Worm (Caenorhabditis elegans) whole organism, late embryonic: Measurements from ENCODE around the gene oatr-1.

ENCODE experiments used
- C08G9.2 ChIP-seq: sonication (generic microtip); optimal IDR thresholded peaks from 2 replicates; lab custom pipeline; 2016; ENCODE audit warnings: mild to moderate bottlenecking, missing genetic modification characterization, moderate library complexity, missing compliant biosample characterization
- C38D4.7 ChIP-seq: fragments of 200-800 bp; sonication (Bioruptor generic); optimal IDR thresholded peaks from 2 replicates; lab custom pipeline; 2018; ENCODE audit warnings: mild to moderate bottlenecking, missing genetic modification characterization, moderate library complexity, missing compliant biosample characterization
- F13H6.1 ChIP-seq: sonication (generic microtip); optimal IDR thresholded peaks from 2 replicates; lab custom pipeline; 2016; ENCODE audit warnings: missing genetic modification characterization, missing compliant biosample characterization
- K02D7.2 ChIP-seq: sonication (generic microtip); optimal IDR thresholded peaks from 2 replicates; lab custom pipeline; 2017; ENCODE audit warnings: mild to moderate bottlenecking, missing genetic modification characterization, missing compliant biosample characterization
- K09A11.1 ChIP-seq: sonication (generic microtip); optimal IDR thresholded peaks from 2 replicates; lab custom pipeline; 2017; ENCODE audit warnings: antibody characterized with exemption, mild to moderate bottlenecking, missing genetic modification characterization, missing compliant biosample characterization; ENCODE audit not compliant: insufficient read depth
- T23F11.4 ChIP-seq: fragments of 200-800 bp; sonication (Bioruptor generic); optimal IDR thresholded peaks from 2 replicates; lab custom pipeline; 2018; ENCODE audit warnings: mild to moderate bottlenecking, missing genetic modification characterization, missing compliant biosample characterization
- Y22D7AL.16 ChIP-seq: sonication (generic microtip); optimal IDR thresholded peaks from 2 replicates; lab custom pipeline; 2016; ENCODE audit warnings: missing genetic modification characterization, missing compliant biosample characterization
- ahr-1 ChIP-seq: sonication (generic microtip); optimal IDR thresholded peaks from 2 replicates; lab custom pipeline; 2016; ENCODE audit warnings: missing genetic modification characterization, missing compliant biosample characterization
- ama-1 ChIP-seq: fragments of 150-350 bp; optimal IDR thresholded peaks from 2 replicates; lab custom pipeline; 2014
- ceh-18 ChIP-seq: sonication (generic microtip); optimal IDR thresholded peaks from 2 replicates; lab custom pipeline; 2016; ENCODE audit warnings: missing genetic modification characterization, missing compliant biosample characterization
- ceh-22 ChIP-seq: sonication (generic microtip); optimal IDR thresholded peaks from 2 replicates; lab custom pipeline; 2017; ENCODE audit warnings: missing biosample characterization, missing genetic modification characterization
- ceh-24 ChIP-seq: sonication (generic microtip); optimal IDR thresholded peaks from 2 replicates; lab custom pipeline; 2016; ENCODE audit warnings: mild to moderate bottlenecking, missing genetic modification characterization, missing compliant biosample characterization
- ceh-30 ChIP-seq: fragments of 150-350 bp; optimal IDR thresholded peaks from 2 replicates; lab custom pipeline; 2014; ENCODE audit warnings: missing biosample characterization, missing genetic modification characterization
- ceh-31 ChIP-seq: sonication (generic microtip); optimal IDR thresholded peaks from 2 replicates; lab custom pipeline; 2016; ENCODE audit warnings: missing genetic modification characterization, missing compliant biosample characterization
- ceh-45 ChIP-seq: fragments of 200-800 bp; sonication (Bioruptor generic); IDR thresholded peaks from 2 replicates; pipeline ENCODE4 v1.3.6; 2022; ENCODE audit warnings: missing genetic modification reagents, missing genetic modification characterization, missing compliant biosample characterization
- ceh-6 ChIP-seq: fragments of 200-800 bp; sonication (Bioruptor generic); optimal IDR thresholded peaks from 2 replicates; lab custom pipeline; 2018; ENCODE audit warnings: mild to moderate bottlenecking, missing genetic modification characterization, missing compliant biosample characterization
- ceh-9 ChIP-seq: sonication (generic microtip); optimal IDR thresholded peaks from 2 replicates; lab custom pipeline; 2016; ENCODE audit warnings: mild to moderate bottlenecking, missing genetic modification characterization, inconsistent platforms, missing compliant biosample characterization
- dve-1 ChIP-seq: sonication (generic microtip); optimal IDR thresholded peaks from 2 replicates; lab custom pipeline; 2017; ENCODE audit warnings: antibody characterized with exemption, mild to moderate bottlenecking, missing genetic modification characterization, missing compliant biosample characterization
- elt-2 ChIP-seq: sonication (generic microtip); optimal IDR thresholded peaks from 2 replicates; lab custom pipeline; 2016; ENCODE audit warnings: missing genetic modification reagents, missing genetic modification characterization, missing compliant biosample characterization
- fax-1 ChIP-seq: sonication (generic microtip); optimal IDR thresholded peaks from 2 replicates; lab custom pipeline; 2016; ENCODE audit warnings: missing genotype, missing genetic modification characterization, missing compliant biosample characterization
- fkh-6 ChIP-seq: sonication (generic microtip); optimal IDR thresholded peaks from 2 replicates; lab custom pipeline; 2016; ENCODE audit warnings: missing genetic modification characterization, missing compliant biosample characterization
- gmeb-2 ChIP-seq: sonication (generic microtip); optimal IDR thresholded peaks from 2 replicates; lab custom pipeline; 2016; ENCODE audit warnings: missing genetic modification characterization, inconsistent platforms, missing compliant biosample characterization
- hlh-15 ChIP-seq: sonication (generic microtip); optimal IDR thresholded peaks from 2 replicates; lab custom pipeline; 2016; ENCODE audit warnings: missing genetic modification characterization, missing compliant biosample characterization
- hlh-6 ChIP-seq: sonication (generic microtip); optimal IDR thresholded peaks from 2 replicates; lab custom pipeline; 2016; ENCODE audit warnings: missing genotype, missing genetic modification characterization, missing compliant biosample characterization
- lim-6 ChIP-seq: sonication (generic microtip); optimal IDR thresholded peaks from 2 replicates; lab custom pipeline; 2016; ENCODE audit warnings: missing genetic modification characterization, missing compliant biosample characterization
- mec-3 ChIP-seq: sonication (generic microtip); optimal IDR thresholded peaks from 2 replicates; lab custom pipeline; 2016; ENCODE audit warnings: borderline replicate concordance, missing genetic modification characterization, missing compliant biosample characterization
- nfya-1 ChIP-seq: sonication (generic microtip); optimal IDR thresholded peaks from 2 replicates; lab custom pipeline; 2017; ENCODE audit warnings: missing genetic modification characterization, mild to moderate bottlenecking, missing compliant biosample characterization, antibody characterized with exemption, moderate library complexity
- odd-2 ChIP-seq: sonication (generic microtip); optimal IDR thresholded peaks from 2 replicates; lab custom pipeline; 2017; ENCODE audit warnings: antibody characterized with exemption, mild to moderate bottlenecking, missing genetic modification characterization, missing compliant biosample characterization
- pag-3 ChIP-seq: sonication (generic microtip); optimal IDR thresholded peaks from 2 replicates; lab custom pipeline; 2016; ENCODE audit warnings: missing compliant biosample characterization, missing genetic modification characterization, borderline replicate concordance
- pat-9 ChIP-seq: fragments of 200-800 bp; sonication (Bioruptor generic); optimal IDR thresholded peaks from 2 replicates; lab custom pipeline; 2018; ENCODE audit warnings: mild to moderate bottlenecking, missing genetic modification characterization, moderate library complexity, missing compliant biosample characterization
- pha-2 ChIP-seq: sonication (generic microtip); optimal IDR thresholded peaks from 2 replicates; lab custom pipeline; 2017; ENCODE audit warnings: mild to moderate bottlenecking, missing genetic modification characterization, missing compliant biosample characterization
- pros-1 ChIP-seq: fragments of 150-350 bp; optimal IDR thresholded peaks from 2 replicates; lab custom pipeline; 2014; ENCODE audit warnings: missing biosample characterization, missing genetic modification reagents, missing genetic modification characterization
- ref-2 ChIP-seq: sonication (generic microtip); optimal IDR thresholded peaks from 2 replicates; lab custom pipeline; 2016; ENCODE audit warnings: missing genetic modification characterization, missing compliant biosample characterization
- sox-2 ChIP-seq: fragments of 200-800 bp; sonication (Bioruptor generic); IDR thresholded peaks from 2 replicates; pipeline ENCODE4 v1.3.6; 2022; ENCODE audit warnings: missing genetic modification reagents, missing genetic modification characterization, missing compliant biosample characterization
- sox-4 ChIP-seq: sonication (generic microtip); optimal IDR thresholded peaks from 2 replicates; lab custom pipeline; 2017; ENCODE audit warnings: mild to moderate bottlenecking, missing genetic modification characterization, inconsistent platforms, missing compliant biosample characterization
- syd-9 ChIP-seq: sonication (generic microtip); optimal IDR thresholded peaks from 2 replicates; lab custom pipeline; 2016; ENCODE audit warnings: mild to moderate bottlenecking, missing genetic modification characterization, moderate library complexity, missing compliant biosample characterization
- tbx-2 ChIP-seq: sonication (generic microtip); optimal IDR thresholded peaks from 2 replicates; lab custom pipeline; 2016; ENCODE audit warnings: missing genetic modification characterization, missing compliant biosample characterization
- tbx-7 ChIP-seq: sonication (generic microtip); optimal IDR thresholded peaks from 2 replicates; lab custom pipeline; 2016; ENCODE audit warnings: missing genotype, missing genetic modification characterization, missing compliant biosample characterization
- unc-3 ChIP-seq, 2 experiments: fragments of 200-800 bp in 1 of 2; sonication (Bioruptor generic) in 1 of 2; sonication (generic microtip) in 1 of 2; conservative IDR thresholded peaks in 1 of 2; optimal IDR thresholded peaks in 1 of 2; 2 replicates each; pipeline versions ENCODE4 v1.3.6 to Lab custom; 2016 to 2022; ENCODE audit warnings: missing compliant biosample characterization in 2 of 2, missing genetic modification characterization in 2 of 2, missing genetic modification reagents in 1 of 2
- unc-42 ChIP-seq: sonication (generic microtip); optimal IDR thresholded peaks from 2 replicates; lab custom pipeline; 2016; ENCODE audit warnings: missing genotype, missing genetic modification characterization, missing compliant biosample characterization
- unc-55 ChIP-seq: sonication (generic microtip); optimal IDR thresholded peaks from 2 replicates; lab custom pipeline; 2017; ENCODE audit warnings: missing biosample characterization, missing genetic modification reagents, missing genetic modification characterization
- unc-86 ChIP-seq: sonication (generic microtip); optimal IDR thresholded peaks from 2 replicates; lab custom pipeline; 2016; ENCODE audit warnings: missing genetic modification characterization, missing compliant biosample characterization
- ztf-16 ChIP-seq: sonication (generic microtip); optimal IDR thresholded peaks from 2 replicates; lab custom pipeline; 2017; ENCODE audit warnings: missing genetic modification characterization, missing compliant biosample characterization

oatr-1 gene

DNA sequence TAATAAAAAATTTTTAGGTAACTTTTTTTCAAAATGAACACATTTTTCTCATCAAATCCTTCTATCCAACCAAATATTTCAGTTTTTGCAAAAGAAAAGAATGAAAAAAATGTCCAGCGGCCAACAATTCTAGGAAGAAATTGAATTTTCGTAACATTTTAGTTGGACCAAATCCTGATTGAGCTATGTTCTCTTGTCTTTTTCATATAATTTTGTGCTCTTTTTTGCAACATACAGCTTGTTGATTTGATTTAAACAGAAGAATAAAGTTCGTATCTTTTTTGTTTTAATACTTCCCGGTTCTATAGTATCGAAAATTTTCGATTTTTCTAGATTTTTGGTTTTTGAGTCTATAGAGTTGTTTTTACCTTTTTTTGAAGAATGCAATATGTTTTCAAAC is 3.4 kb upstream of the oatr-1 start:
- TF ChIP-seq K09A11.1 (tag; lab: Kevin White, UChicago) (no peak), mec-3 (tag; lab: Kevin White, UChicago) (no peak), syd-9 (tag; lab: Kevin White, UChicago) (no peak), ref-2 (tag; lab: Kevin White, UChicago) (no peak), ama-1 (lab: Kevin White, UChicago) (no peak), T23F11.4 (GFP tag; lab: Kevin White, UChicago) (no peak), pag-3 (tag; lab: Kevin White, UChicago) (no peak), pha-2 (no peak), odd-2 (no peak), unc-86 (tag; lab: Kevin White, UChicago) (no peak), tbx-7 (no peak), sox-4 (tag; lab: Kevin White, UChicago) (no peak), lim-6 (tag; lab: Kevin White, UChicago) (no peak), fkh-6 (tag; lab: Kevin White, UChicago) (no peak), pros-1 (no peak), C38D4.7 (GFP tag; lab: Kevin White, UChicago) (no peak), K02D7.2 (tag; lab: Kevin White, UChicago) (no peak), ceh-30 (no peak), sox-2 (GFP tag; lab: Robert Waterston, UW) (no peak), ceh-24 (tag; lab: Kevin White, UChicago) (no peak)

DNA sequence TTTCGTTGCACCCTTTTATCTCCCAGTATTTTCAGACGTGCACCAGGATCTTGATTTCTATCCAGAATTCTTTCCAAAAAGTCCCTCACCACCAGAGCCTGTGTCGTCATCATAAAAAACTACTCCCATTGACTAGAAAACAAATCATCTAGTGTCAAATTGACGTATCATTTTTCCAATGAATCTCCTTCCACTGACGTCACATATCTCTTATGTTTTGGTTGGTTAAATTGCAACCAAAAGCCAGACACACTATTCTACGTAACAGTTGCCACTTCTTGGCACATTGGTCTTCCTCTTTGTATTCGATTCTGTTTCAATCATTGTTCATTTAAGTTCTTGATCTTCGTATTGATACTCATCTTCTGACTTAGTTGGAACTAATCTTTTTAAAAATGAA is 2.1 kb upstream of the oatr-1 start:
- no peak for TF ChIP-seq syd-9 (tag; lab: Kevin White, UChicago)
- no peak for TF ChIP-seq hlh-6 (tag; lab: Kevin White, UChicago)
- TF ChIP-seq F13H6.1: no peak
- no peak for TF ChIP-seq ceh-6 (GFP tag; lab: Kevin White, UChicago)
- TF ChIP-seq hlh-15 (tag; lab: Kevin White, UChicago): no peak
- TF ChIP-seq nfya-1 (tag; lab: Kevin White, UChicago): no peak
- no peak for TF ChIP-seq ceh-22 (tag; lab: Kevin White, UChicago)
- no peak for TF ChIP-seq ceh-31 (tag; lab: Kevin White, UChicago)
- TF ChIP-seq unc-55 (GFP tag; lab: Kevin White, UChicago): no peak
- no peak for TF ChIP-seq unc-3 (GFP tag; conservative IDR thresholded peaks at IDR 0.05; lab: Robert Waterston, UW)
- no peak for TF ChIP-seq unc-3 (tag; optimal IDR thresholded peaks at IDR 0.05; lab: Kevin White, UChicago)
- no peak for TF ChIP-seq fax-1 (tag; lab: Kevin White, UChicago)
- no peak for TF ChIP-seq odd-2
- TF ChIP-seq ama-1 (lab: Kevin White, UChicago): no peak
- TF ChIP-seq sox-2 (GFP tag; lab: Robert Waterston, UW): no peak
- no peak for TF ChIP-seq C38D4.7 (GFP tag; lab: Kevin White, UChicago)

ce11 chrIII:6396381-6396780 is 399 bp upstream of the oatr-1 start:
- TF ChIP-seq elt-2 (tag; lab: Kevin White, UChicago) (peak; percentile 91), pat-9 (no peak)

DNA sequence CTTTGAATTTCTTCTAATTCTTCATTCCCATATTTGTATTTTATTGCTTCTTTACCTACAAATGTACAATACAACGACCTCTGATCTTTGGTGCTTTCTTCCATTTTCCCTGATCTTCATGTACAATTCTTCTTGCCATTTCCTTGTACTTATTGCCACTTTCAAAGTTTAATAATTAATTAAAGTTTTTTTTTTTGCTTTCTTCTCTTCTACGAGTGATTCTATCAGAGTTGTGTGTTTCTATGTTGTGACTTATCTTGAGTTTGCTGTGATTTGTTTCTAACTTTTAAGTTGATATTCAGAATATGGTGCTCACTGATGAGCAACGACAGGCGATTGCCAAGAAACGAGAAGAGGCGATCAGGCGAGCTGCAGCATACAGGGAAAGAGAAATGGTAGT is 5.3 kb downstream of the oatr-1 start, which contains the start of gene smrc-1:
Gene smrc-1, plus strand, starts transcription at position 301 of the 400 bp plus-strand sequence.
- TF ChIP-seq tbx-7 (no peak), gmeb-2 (tag; lab: Kevin White, UChicago) (no peak), elt-2 (tag; lab: Kevin White, UChicago) (no peak), ceh-24 (tag; lab: Kevin White, UChicago) (no peak), ceh-9 (no peak), dve-1 (tag; lab: Kevin White, UChicago) (no peak), ceh-45 (GFP tag; lab: Robert Waterston, UW) (no peak), ztf-16 (tag; lab: Kevin White, UChicago) (no peak), syd-9 (tag; lab: Kevin White, UChicago) (no peak), ahr-1 (tag; lab: Kevin White, UChicago) (no peak), ceh-18 (tag; lab: Kevin White, UChicago) (no peak), ceh-22 (tag; lab: Kevin White, UChicago) (no peak), Y22D7AL.16 (tag; lab: Kevin White, UChicago) (no peak), F13H6.1 (no peak), sox-4 (tag; lab: Kevin White, UChicago) (no peak), unc-42 (tag; lab: Kevin White, UChicago) (no peak), ceh-6 (GFP tag; lab: Kevin White, UChicago) (no peak), C08G9.2 (tag; lab: Kevin White, UChicago) (no peak), tbx-2 (no peak), unc-3 (GFP tag; conservative IDR thresholded peaks at IDR 0.05; lab: Robert Waterston, UW) (no peak), unc-3 (tag; optimal IDR thresholded peaks at IDR 0.05; lab: Kevin White, UChicago) (no peak)
